Worm (Caenorhabditis elegans) whole organism, L4 larva: ENCODE results near the gene bed-3.

ENCODE experiments used
- F26F4.8 ChIP-seq: fragments of 200-800 bp; sonication (Bioruptor generic); conservative IDR thresholded peaks from 2 replicates; pipeline ENCODE4 v1.3.6; 2022; ENCODE audit warnings: missing genetic modification characterization, missing compliant biosample characterization
- F44E2.7 ChIP-seq: fragments of 200-800 bp; sonication (Bioruptor generic); IDR thresholded peaks from 2 replicates; pipeline ENCODE4 v2.1.2; 2022; ENCODE audit warnings: missing genetic modification characterization, missing compliant biosample characterization
- T20F7.1 ChIP-seq: fragments of 200-800 bp; sonication (Bioruptor generic); optimal IDR thresholded peaks from 2 replicates; lab custom pipeline; 2018; ENCODE audit warnings: mild to moderate bottlenecking, missing genetic modification characterization, missing compliant biosample characterization
- Y105C5A.15 ChIP-seq: fragments of 200-800 bp; sonication (Bioruptor generic); IDR thresholded peaks from 2 replicates; pipeline ENCODE4 v1.3.6; 2022; ENCODE audit warnings: missing genetic modification characterization, missing compliant biosample characterization
- Y5F2A.4 ChIP-seq: fragments of 200-800 bp; sonication (Bioruptor generic); optimal IDR thresholded peaks from 2 replicates; lab custom pipeline; 2018; ENCODE audit warnings: mild to moderate bottlenecking, missing genetic modification characterization, missing compliant biosample characterization
- Y75B8A.6 ChIP-seq: fragments of 200-800 bp; sonication (Bioruptor generic); IDR thresholded peaks from 2 replicates; pipeline ENCODE4 v1.3.6; 2022; ENCODE audit warnings: missing genetic modification reagents, missing genetic modification characterization, missing compliant biosample characterization
- aha-1 ChIP-seq: fragments of 150-350 bp; peaks from one replicate; lab custom pipeline; 2014; ENCODE audit warnings: missing biosample characterization, missing genetic modification characterization
- aly-2 ChIP-seq: sonication (generic microtip); optimal IDR thresholded peaks from 2 replicates; lab custom pipeline; 2018; ENCODE audit warnings: missing biosample characterization, missing genetic modification characterization
- arid-1 ChIP-seq: fragments of 200-800 bp; sonication (Bioruptor generic); conservative IDR thresholded peaks from 2 replicates; pipeline ENCODE4 v1.3.6; 2022; ENCODE audit warnings: missing genetic modification reagents, missing genetic modification characterization, missing compliant biosample characterization
- attf-4 ChIP-seq: sonication (generic microtip); optimal IDR thresholded peaks from 3 replicates; lab custom pipeline; 2017; ENCODE audit warnings: missing biosample characterization, missing genetic modification characterization
- ceh-20 ChIP-seq: fragments of 200-800 bp; sonication (Bioruptor generic); IDR thresholded peaks from 2 replicates; pipeline ENCODE4 v1.3.6; 2022; ENCODE audit warnings: missing genetic modification reagents, missing genetic modification characterization, missing compliant biosample characterization
- ceh-28 ChIP-seq: fragments of 150-350 bp; optimal IDR thresholded peaks from 2 replicates; lab custom pipeline; 2014; ENCODE audit warnings: missing biosample characterization, missing genetic modification reagents, missing genetic modification characterization
- ceh-82 ChIP-seq: sonication (generic microtip); optimal IDR thresholded peaks from 2 replicates; lab custom pipeline; 2017; ENCODE audit warnings: missing biosample characterization, missing genetic modification characterization
- ces-1 ChIP-seq: fragments of 150-350 bp; sonication (generic microtip); optimal IDR thresholded peaks from 4 replicates; lab custom pipeline; 2014; ENCODE audit warnings: missing biosample characterization, missing genetic modification reagents, missing genetic modification characterization
- daf-16 ChIP-seq, 3 experiments: sonication (generic microtip); optimal IDR thresholded peaks; 2 replicates each; lab custom pipeline; 2016 to 2017; ENCODE audit warnings: missing genetic modification characterization in 3 of 3, missing genetic modification reagents in 3 of 3, mild to moderate bottlenecking in 2 of 3, missing compliant biosample characterization in 2 of 3, missing biosample characterization in 1 of 3, moderate library complexity in 1 of 3
- dmd-6 ChIP-seq: fragments of 200-800 bp; sonication (Bioruptor generic); IDR thresholded peaks from 2 replicates; pipeline ENCODE4 v1.3.6; 2022; ENCODE audit warnings: missing genetic modification reagents, missing genetic modification characterization, missing compliant biosample characterization
- dmd-9 ChIP-seq: fragments of 200-800 bp; sonication (Bioruptor generic); IDR thresholded peaks from 2 replicates; pipeline ENCODE4 v1.3.6; 2022; ENCODE audit warnings: missing genetic modification reagents, missing genetic modification characterization, missing compliant biosample characterization
- duxl-1 ChIP-seq: sonication (generic microtip); optimal IDR thresholded peaks from 2 replicates; lab custom pipeline; 2016; ENCODE audit warnings: mild to moderate bottlenecking, missing genetic modification characterization, moderate library complexity, missing compliant biosample characterization; ENCODE audit not compliant: poor library complexity
- dve-1 ChIP-seq: sonication (generic microtip); optimal IDR thresholded peaks from 2 replicates; lab custom pipeline; 2017; ENCODE audit warnings: antibody characterized with exemption, mild to moderate bottlenecking, missing genetic modification characterization, missing compliant biosample characterization; ENCODE audit not compliant: insufficient read depth
- fkh-10 ChIP-seq: fragments of 150-350 bp; optimal IDR thresholded peaks from 2 replicates; lab custom pipeline; 2014; ENCODE audit warnings: missing biosample characterization, missing genetic modification reagents, missing genetic modification characterization
- fos-1 ChIP-seq: fragments of 150-350 bp; optimal IDR thresholded peaks from 2 replicates; lab custom pipeline; 2014; ENCODE audit warnings: missing biosample characterization, missing genetic modification characterization
- hlh-11 ChIP-seq: fragments of 200-800 bp; sonication (Bioruptor generic); optimal IDR thresholded peaks from 2 replicates; lab custom pipeline; 2018; ENCODE audit warnings: mild to moderate bottlenecking, missing genetic modification characterization, missing compliant biosample characterization
- hlh-30 ChIP-seq: sonication (generic microtip); optimal IDR thresholded peaks from 2 replicates; lab custom pipeline; 2017; ENCODE audit warnings: antibody characterized with exemption, mild to moderate bottlenecking, missing genetic modification characterization, missing compliant biosample characterization; ENCODE audit not compliant: insufficient read depth
- hmg-1.1 ChIP-seq: fragments of 200-800 bp; sonication (Bioruptor generic); IDR thresholded peaks from 2 replicates; pipeline ENCODE4 v1.3.6; 2022; ENCODE audit warnings: missing genetic modification reagents, missing genetic modification characterization, missing compliant biosample characterization
- lin-15B ChIP-seq: fragments of 150-350 bp; sonication (generic microtip); optimal IDR thresholded peaks from 3 replicates; lab custom pipeline; 2014; ENCODE audit warnings: missing biosample characterization, missing genetic modification characterization
- lin-38 ChIP-seq: fragments of 200-800 bp; sonication (Bioruptor generic); IDR thresholded peaks from 2 replicates; pipeline ENCODE4 v1.3.6; 2022; ENCODE audit warnings: missing genetic modification reagents, missing genetic modification characterization, missing compliant biosample characterization
- lsy-2 ChIP-seq, 2 experiments: fragments of 150-350 bp in 1 of 2; sonication (generic microtip) in 1 of 2; optimal IDR thresholded peaks; 2 replicates each; lab custom pipeline; 2014 to 2017; ENCODE audit warnings: missing biosample characterization in 2 of 2, missing genetic modification characterization in 2 of 2
- madf-9 ChIP-seq: fragments of 200-800 bp; sonication (Bioruptor generic); conservative IDR thresholded peaks from 2 replicates; pipeline ENCODE4 v1.3.6; 2022; ENCODE audit warnings: missing genetic modification reagents, missing genetic modification characterization, missing compliant biosample characterization
- mdl-1 ChIP-seq, 2 experiments: fragments of 150-350 bp in 1 of 2; sonication (generic microtip) in 1 of 2; optimal IDR thresholded peaks; 2 replicates each; lab custom pipeline; 2014 to 2017; ENCODE audit warnings: missing biosample characterization in 2 of 2, missing genetic modification characterization in 2 of 2
- mxl-2 ChIP-seq: fragments of 200-800 bp; sonication (Bioruptor generic); conservative IDR thresholded peaks from 2 replicates; pipeline ENCODE4 v1.3.6; 2022; ENCODE audit warnings: missing genetic modification reagents, missing genetic modification characterization, missing compliant biosample characterization
- mxl-3 ChIP-seq: fragments of 200-800 bp; sonication (Bioruptor generic); optimal IDR thresholded peaks from 2 replicates; lab custom pipeline; 2018; ENCODE audit warnings: mild to moderate bottlenecking, missing genetic modification characterization, missing compliant biosample characterization
- nhr-10 ChIP-seq: fragments of 150-350 bp; optimal IDR thresholded peaks from 2 replicates; lab custom pipeline; 2014; ENCODE audit warnings: missing biosample characterization, missing genetic modification characterization
- nhr-11 ChIP-seq: fragments of 150-350 bp; optimal IDR thresholded peaks from 2 replicates; lab custom pipeline; 2014; ENCODE audit warnings: missing biosample characterization, missing genetic modification characterization
- nhr-28 ChIP-seq: fragments of 150-350 bp; optimal IDR thresholded peaks from 2 replicates; lab custom pipeline; 2014; ENCODE audit warnings: missing biosample characterization, missing genetic modification characterization
- nhr-48 ChIP-seq: sonication (generic microtip); optimal IDR thresholded peaks from 2 replicates; lab custom pipeline; 2016; ENCODE audit warnings: mild to moderate bottlenecking, missing genetic modification characterization, missing compliant biosample characterization
- php-3 ChIP-seq: fragments of 200-800 bp; sonication (Bioruptor generic); IDR thresholded peaks from 2 replicates; pipeline ENCODE4 v1.3.6; 2022; ENCODE audit warnings: missing genetic modification reagents, missing genetic modification characterization, missing compliant biosample characterization
- pqm-1 ChIP-seq: sonication (generic microtip); optimal IDR thresholded peaks from 2 replicates; lab custom pipeline; 2017; ENCODE audit warnings: missing biosample characterization, missing genetic modification characterization
- rbr-2 ChIP-seq: sonication (generic microtip); optimal IDR thresholded peaks from 2 replicates; lab custom pipeline; 2016; ENCODE audit warnings: missing genotype, missing genetic modification characterization, missing compliant biosample characterization
- saeg-2 ChIP-seq: fragments of 200-800 bp; sonication (Bioruptor generic); IDR thresholded peaks from 2 replicates; pipeline ENCODE4 v1.3.6; 2022; ENCODE audit warnings: missing genetic modification reagents, missing genetic modification characterization, missing compliant biosample characterization
- sdz-12 ChIP-seq: fragments of 200-800 bp; sonication (Bioruptor generic); optimal IDR thresholded peaks from 2 replicates; lab custom pipeline; 2018; ENCODE audit warnings: mild to moderate bottlenecking, missing genetic modification characterization, missing compliant biosample characterization
- snpc-4 ChIP-seq: fragments of 150-350 bp; optimal IDR thresholded peaks from 2 replicates; lab custom pipeline; 2014; ENCODE audit warnings: missing biosample characterization, missing genetic modification characterization
- spr-1 ChIP-seq: sonication (generic microtip); optimal IDR thresholded peaks from 2 replicates; lab custom pipeline; 2016; ENCODE audit warnings: mild to moderate bottlenecking, missing genetic modification characterization, missing compliant biosample characterization
- spr-3 ChIP-seq: fragments of 200-800 bp; sonication (Bioruptor generic); optimal IDR thresholded peaks from 2 replicates; lab custom pipeline; 2018; ENCODE audit warnings: mild to moderate bottlenecking, missing genetic modification characterization, missing compliant biosample characterization
- tag-97 ChIP-seq: fragments of 200-800 bp; sonication (Bioruptor generic); IDR thresholded peaks from 2 replicates; pipeline ENCODE4 v1.3.6; 2022; ENCODE audit warnings: missing genetic modification characterization, missing compliant biosample characterization
- unc-130 ChIP-seq: sonication (generic microtip); optimal IDR thresholded peaks from 2 replicates; lab custom pipeline; 2016; ENCODE audit warnings: missing genetic modification reagents, missing genetic modification characterization, missing compliant biosample characterization
- unc-39 ChIP-seq: sonication (generic microtip); optimal IDR thresholded peaks from 2 replicates; lab custom pipeline; 2017; ENCODE audit warnings: missing biosample characterization, missing genetic modification characterization
- unc-62 ChIP-seq, 3 experiments: fragments of 150-350 bp in 1 of 3; sonication (generic microtip); optimal IDR thresholded peaks in 2 of 3; peaks in 1 of 3; 1 replicate in 1 of 3; 2 replicates in 2 of 3; lab custom pipeline; 2014 to 2017; ENCODE audit warnings: missing biosample characterization in 3 of 3, missing genetic modification characterization in 3 of 3, missing genetic modification reagents in 3 of 3, missing genotype in 1 of 3
- zip-11 ChIP-seq: fragments of 200-800 bp; sonication (Bioruptor generic); IDR thresholded peaks from 2 replicates; pipeline ENCODE4 v1.3.6; 2022; ENCODE audit warnings: missing genetic modification characterization, missing compliant biosample characterization
- zip-2 ChIP-seq: fragments of 150-350 bp; optimal IDR thresholded peaks from 2 replicates; lab custom pipeline; 2014; ENCODE audit warnings: missing biosample characterization, missing genetic modification characterization
- ztf-11 ChIP-seq: fragments of 150-350 bp; optimal IDR thresholded peaks from 2 replicates; lab custom pipeline; 2014; ENCODE audit warnings: missing biosample characterization, missing genetic modification characterization

The bed-3 gene

ce11 chrIV:9873837-9874236 lies 42.5 kb upstream of the bed-3 start (continued):
- TF ChIP-seq saeg-2 = no peak
- no peak for TF ChIP-seq spr-3 (GFP tag; lab: Kevin White, UChicago)
- no peak for TF ChIP-seq lin-38 (GFP tag; lab: Robert Waterston, UW)
- TF ChIP-seq dmd-9 (GFP tag; lab: Robert Waterston, UW) = no peak
- TF ChIP-seq snpc-4 (tag; lab: Kevin White, UChicago) = no peak
- peak; percentile 53 for TF ChIP-seq nhr-11 (tag; lab: Kevin White, UChicago)
- no peak for TF ChIP-seq unc-130
- TF ChIP-seq nhr-28 = peak; percentile 39
- no peak for TF ChIP-seq zip-2 (tag; lab: Kevin White, UChicago)
- no peak for TF ChIP-seq Y5F2A.4
- TF ChIP-seq ztf-11 (tag; lab: Kevin White, UChicago) = no peak
- TF ChIP-seq lin-15B (tag; lab: Kevin White, UChicago) = no peak
- no peak for TF ChIP-seq ces-1 (GFP tag; lab: Kevin White, UChicago)
- TF ChIP-seq Y75B8A.6 (GFP tag; lab: Robert Waterston, UW) = no peak
- peak; percentile 84 for TF ChIP-seq hlh-30 (tag; lab: Kevin White, UChicago)
- peak; percentile 60 for TF ChIP-seq aha-1 (tag; lab: Kevin White, UChicago)
- no peak for TF ChIP-seq attf-4
- TF ChIP-seq madf-9 (GFP tag; lab: Robert Waterston, UW) = no peak
- no peak for TF ChIP-seq fkh-10
- TF ChIP-seq F26F4.8 = no peak
- peak; percentile 37 for TF ChIP-seq dve-1 (tag; lab: Kevin White, UChicago)
- TF ChIP-seq arid-1 (GFP tag; lab: Robert Waterston, UW) = no peak
- no peak for TF ChIP-seq tag-97 (GFP tag; lab: Robert Waterston, UW)
- peak; percentile 20 for TF ChIP-seq rbr-2 (tag; lab: Kevin White, UChicago)
- TF ChIP-seq ceh-82 (tag; lab: Kevin White, UChicago) = no peak
- no peak for TF ChIP-seq Y105C5A.15 (GFP tag; lab: Robert Waterston, UW)
- TF ChIP-seq nhr-10 = no peak

- TF ChIP-seq hlh-11 (tag; lab: Kevin White, UChicago) (peak; percentile 80), sdz-12 (GFP tag; lab: Kevin White, UChicago) (no peak), hmg-1.1 (GFP tag; lab: Robert Waterston, UW) (no peak), madf-9 (GFP tag; lab: Robert Waterston, UW) (no peak), ceh-20 (GFP tag; lab: Robert Waterston, UW) (no peak), dve-1 (tag; lab: Kevin White, UChicago) (peak; percentile 74), attf-4 (no peak), ceh-28 (tag; lab: Kevin White, UChicago) (no peak), Y105C5A.15 (GFP tag; lab: Robert Waterston, UW) (no peak), aly-2 (tag; lab: Kevin White, UChicago) (no peak), nhr-28 (peak; percentile 87), T20F7.1 (GFP tag; lab: Kevin White, UChicago) (peak; percentile 44), unc-39 (no peak), mxl-2 (GFP tag; lab: Robert Waterston, UW) (no peak), Y5F2A.4 (no peak), php-3 (GFP tag; lab: Robert Waterston, UW) (0 out of 2 replicates have a peak, but pooled peaks have one; percentile 20), zip-11 (no peak), rbr-2 (tag; lab: Kevin White, UChicago) (no peak), pqm-1 (tag; lab: Kevin White, UChicago) (peak; percentile 11), nhr-48 (tag; lab: Kevin White, UChicago) (peak; percentile 81), dmd-6 (GFP tag; lab: Robert Waterston, UW) (peak; percentile 92), fos-1 (tag; lab: Kevin White, UChicago) (no peak), lsy-2 (tag; optimal IDR thresholded peaks at IDR 0.05; lab: Kevin White, UChicago) (peak in 1 of 2 experiments; percentile 60), mxl-3 (GFP tag; lab: Kevin White, UChicago) (peak; percentile 90), daf-16 (GFP tag; optimal IDR thresholded peaks at IDR 0.05; lab: Kevin White, UChicago) (no peak), daf-16 (tag; optimal IDR thresholded peaks at IDR 0.05; lab: Kevin White, UChicago) (peak; percentile 88), mdl-1 (tag; optimal IDR thresholded peaks at IDR 0.05; lab: Kevin White, UChicago) (peak in 1 of 2 experiments; percentile 81), spr-3 (GFP tag; lab: Kevin White, UChicago) (no peak), unc-62 (GFP tag; optimal IDR thresholded peaks at IDR 0.05 in 1 of 2; lab: Kevin White, UChicago) (peak in 1 of 2 experiments; percentile 43), unc-62 (tag; optimal IDR thresholded peaks at IDR 0.05; lab: Kevin White, UChicago) (no peak), F44E2.7 (GFP tag; lab: Robert Waterston, UW) (no peak), duxl-1 (no peak), spr-1 (tag; lab: Kevin White, UChicago) (no peak)
These were observed 40.7 kb upstream of the bed-3 start for ce11 chrIV:9875646-9876045.
